Fruit fly (Drosophila melanogaster): ENCODE measurements around the gene CG31635.

CG31635 gene

DNA sequence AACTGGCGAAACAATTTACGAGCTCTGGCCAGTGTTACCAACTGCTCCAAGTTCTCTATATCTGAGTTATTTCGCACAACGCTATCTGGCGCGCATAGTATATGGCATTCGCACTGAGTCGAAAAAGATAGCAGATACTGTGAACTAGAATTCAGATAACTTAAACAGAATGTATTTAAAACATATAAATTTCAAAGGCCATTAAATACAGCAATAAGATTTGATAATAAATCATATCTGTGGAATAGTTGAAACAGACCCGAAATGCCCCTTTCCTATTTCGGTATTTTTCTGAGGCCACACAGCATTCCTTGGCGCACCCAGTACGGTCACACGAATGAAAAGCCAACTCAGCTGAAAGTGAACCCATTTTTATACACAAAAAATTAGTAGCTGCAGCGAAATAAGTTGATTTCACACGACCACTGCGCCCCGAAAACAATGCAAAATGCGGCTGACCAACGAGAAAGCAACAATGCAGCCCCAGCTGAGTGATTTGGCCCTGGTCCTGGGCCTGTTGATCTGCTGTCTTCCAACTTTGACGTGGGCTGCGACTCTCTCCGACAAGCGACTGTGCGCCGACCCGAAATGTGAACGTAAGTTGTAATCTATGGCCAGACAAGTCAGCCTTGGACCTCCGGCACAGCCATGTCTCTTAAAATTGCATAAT lies at the start of gene CG31635, which contains the start of gene Tango1 (continued):
- TF ChIP-seq CG31224 (GFP tag; IDR thresholded peaks at IDR 0.05) (no peak), odd (GFP tag; optimal IDR thresholded peaks at IDR 0.05) (no peak), CG3163 (GFP tag; optimal IDR thresholded peaks at IDR 0.05) (no peak), nmo (GFP tag; optimal IDR thresholded peaks at IDR 0.05) (peak; percentile 76), emc (GFP tag; optimal IDR thresholded peaks at IDR 0.05) (no peak), ind (GFP tag; optimal IDR thresholded peaks at IDR 0.05) (no peak), Dip3 (GFP tag; optimal IDR thresholded peaks at IDR 0.05) (peak; percentile 12), Ets65A (GFP tag) (peak; percentile 80), crol (GFP tag; IDR thresholded peaks at IDR 0.05) (no peak), CG6175 (GFP tag; IDR thresholded peaks at IDR 0.05) (no peak), bigmax (GFP tag; optimal IDR thresholded peaks at IDR 0.05) (no peak), Dll (GFP tag; IDR thresholded peaks at IDR 0.05; ENCODE audit: partially characterized antibody) (0 out of 4 replicates have a peak, but pooled peaks have one; percentile 20), CG33213 (GFP tag; optimal IDR thresholded peaks at IDR 0.05) (peak; percentile 31), CG1647 (GFP tag; optimal IDR thresholded peaks at IDR 0.05) (no peak), CG10462 (GFP tag; optimal IDR thresholded peaks at IDR 0.05) (no peak), CG3838 (GFP tag; optimal IDR thresholded peaks at IDR 0.05) (no peak), CG1233 (GFP tag; optimal IDR thresholded peaks at IDR 0.05) (no peak), Myb (GFP tag; optimal IDR thresholded peaks at IDR 0.05) (peak; percentile 30), dati (GFP tag; IDR thresholded peaks at IDR 0.05) (no peak), CG9817 (tag; optimal IDR thresholded peaks at IDR 0.05) (no peak), Deaf1 (tag; optimal IDR thresholded peaks at IDR 0.05) (peak; percentile 72), jing (GFP tag; optimal IDR thresholded peaks at IDR 0.05) (no peak), CG10979 (tag; optimal IDR thresholded peaks at IDR 0.05) (no peak), pan (optimal IDR thresholded peaks at IDR 0.05) (no peak), pan (GFP tag; optimal IDR thresholded peaks at IDR 0.05 in 1 of 2, IDR thresholded peaks at IDR 0.05 in 1 of 2) (peak in 1 of 2 experiments; percentile 12), dan (GFP tag; IDR thresholded peaks at IDR 0.05) (no peak), MESR4 (GFP tag; optimal IDR thresholded peaks at IDR 0.05) (peak; percentile 89), Sin3A (optimal IDR thresholded peaks at IDR 0.05) (peak; percentile 98), unc-4 (GFP tag; IDR thresholded peaks at IDR 0.05; ENCODE audit: partially characterized antibody) (no peak), nau (GFP tag; optimal IDR thresholded peaks at IDR 0.05) (no peak), trem (tag; optimal IDR thresholded peaks at IDR 0.05) (peak; percentile 76), CG8765 (GFP tag; IDR thresholded peaks at IDR 0.05) (no peak), CG11504 (tag; optimal IDR thresholded peaks at IDR 0.05) (no peak), Six4 (GFP tag; optimal IDR thresholded peaks at IDR 0.05) (no peak), CG10543 (GFP tag; optimal IDR thresholded peaks at IDR 0.05) (peak; percentile 31), Kr (GFP tag; optimal IDR thresholded peaks at IDR 0.05) (no peak), Bgb (GFP tag; IDR thresholded peaks at IDR 0.05; ENCODE audit: partially characterized antibody) (no peak), CG5245 (GFP tag; optimal IDR thresholded peaks at IDR 0.05) (no peak), sc (optimal IDR thresholded peaks at IDR 0.05) (no peak), sc (GFP tag; optimal IDR thresholded peaks at IDR 0.05) (no peak), CG12942 (GFP tag; optimal IDR thresholded peaks at IDR 0.05) (no peak), CG31365 (tag; optimal IDR thresholded peaks at IDR 0.05) (no peak), CG11723 (GFP tag; optimal IDR thresholded peaks at IDR 0.05) (no peak), CG17829 (tag; optimal IDR thresholded peaks at IDR 0.05) (peak; percentile 57), org-1 (GFP tag; optimal IDR thresholded peaks at IDR 0.05) (no peak), fd96Cb (tag; optimal IDR thresholded peaks at IDR 0.05) (no peak)

Measured in whole organism, embryonic.